Worm (Caenorhabditis elegans): ENCODE data around the gene Y45F10D.15.

Gene Y45F10D.15

DNA sequence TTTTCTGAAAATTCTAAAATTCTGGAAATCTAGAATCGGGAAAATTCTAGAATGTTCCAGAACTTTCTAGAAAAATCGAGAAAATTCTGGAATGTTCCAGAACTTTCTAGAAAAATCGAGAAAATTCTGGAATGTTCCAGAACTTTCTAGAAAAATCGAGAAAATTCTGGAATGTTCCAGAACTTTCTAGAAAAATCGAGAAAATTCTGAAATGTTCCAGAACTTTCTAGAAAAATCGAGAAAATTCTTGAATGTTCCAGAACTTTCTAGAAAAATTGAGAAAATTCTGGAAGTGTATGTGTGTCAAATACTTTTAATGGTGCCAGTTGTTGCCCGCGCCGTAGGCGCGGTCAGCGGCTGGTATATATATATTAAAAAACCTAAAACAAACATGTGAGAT is 26.6 kb upstream of the Y45F10D.15 start:
- TF ChIP-seq egrh-3 (GFP tag; IDR thresholded peaks at IDR 0.05) = peak; percentile 67; the same call in 1 of the 2 replicates
- peak; percentile 88 for TF ChIP-seq hsf-1 (GFP tag; IDR thresholded peaks at IDR 0.05)

DNA sequence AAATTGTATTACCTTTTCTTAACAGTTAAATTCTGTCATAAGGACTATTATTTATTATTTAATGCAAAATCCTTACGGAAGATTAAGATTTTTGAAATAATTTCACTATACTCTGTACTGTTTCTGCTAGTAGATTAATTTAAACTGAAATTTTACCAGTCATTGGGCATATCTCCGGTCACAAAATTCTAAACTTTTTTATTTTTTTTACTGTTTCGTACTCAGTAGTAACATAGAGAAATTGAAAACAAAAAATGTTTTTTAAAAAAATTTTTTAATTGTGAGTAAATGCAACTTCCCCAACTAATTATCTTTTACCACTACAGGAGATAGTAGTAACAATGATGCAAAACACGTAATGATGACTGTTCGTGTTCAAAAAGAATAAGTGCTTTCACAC is 17.5 kb upstream of the Y45F10D.15 start:
- no peak for TF ChIP-seq D2030.7 (GFP tag; IDR thresholded peaks at IDR 0.05)
- peak; percentile 58; the same call in 1 of the 2 replicates for TF ChIP-seq attf-6 (GFP tag; IDR thresholded peaks at IDR 0.05)
- TF ChIP-seq snpc-4 (GFP tag; optimal IDR thresholded peaks at IDR 0.05) = no peak
- TF ChIP-seq snpc-4 (tag; optimal IDR thresholded peaks at IDR 0.05) = peak in 1 of 4 experiments; percentile 12
- no peak for TF ChIP-seq sptf-2 (GFP tag; optimal IDR thresholded peaks at IDR 0.05)

DNA sequence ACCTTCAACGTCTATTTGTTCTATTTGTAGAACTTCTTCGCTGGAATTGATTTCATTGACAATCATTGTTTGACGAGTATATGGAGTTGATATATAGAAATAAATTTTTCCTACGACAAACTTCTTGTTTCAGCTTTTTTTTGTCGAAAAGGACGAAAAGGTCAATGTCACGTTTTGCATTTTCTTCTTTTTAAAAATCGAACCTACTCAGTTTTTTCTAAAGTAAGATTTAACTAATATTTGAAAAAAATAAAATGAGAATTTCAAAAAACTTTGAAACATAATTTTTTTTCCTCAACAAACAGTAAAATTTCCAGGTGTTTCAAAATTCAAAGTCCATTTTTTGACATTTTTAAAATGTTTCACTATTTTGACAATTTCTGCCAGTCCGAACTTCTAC is 15.5 kb upstream of the Y45F10D.15 start, which contains the start of gene H08M01.1:
TSS of gene H08M01.1 (minus strand) at position 101 of the 400 bp plus-strand sequence.
- no peak for TF ChIP-seq Y79H2A.3 (GFP tag; conservative IDR thresholded peaks at IDR 0.05)
- TF ChIP-seq egl-18 (GFP tag; IDR thresholded peaks at IDR 0.05) = no peak
- no peak for TF ChIP-seq repo-1 (tag; optimal IDR thresholded peaks at IDR 0.05)

DNA sequence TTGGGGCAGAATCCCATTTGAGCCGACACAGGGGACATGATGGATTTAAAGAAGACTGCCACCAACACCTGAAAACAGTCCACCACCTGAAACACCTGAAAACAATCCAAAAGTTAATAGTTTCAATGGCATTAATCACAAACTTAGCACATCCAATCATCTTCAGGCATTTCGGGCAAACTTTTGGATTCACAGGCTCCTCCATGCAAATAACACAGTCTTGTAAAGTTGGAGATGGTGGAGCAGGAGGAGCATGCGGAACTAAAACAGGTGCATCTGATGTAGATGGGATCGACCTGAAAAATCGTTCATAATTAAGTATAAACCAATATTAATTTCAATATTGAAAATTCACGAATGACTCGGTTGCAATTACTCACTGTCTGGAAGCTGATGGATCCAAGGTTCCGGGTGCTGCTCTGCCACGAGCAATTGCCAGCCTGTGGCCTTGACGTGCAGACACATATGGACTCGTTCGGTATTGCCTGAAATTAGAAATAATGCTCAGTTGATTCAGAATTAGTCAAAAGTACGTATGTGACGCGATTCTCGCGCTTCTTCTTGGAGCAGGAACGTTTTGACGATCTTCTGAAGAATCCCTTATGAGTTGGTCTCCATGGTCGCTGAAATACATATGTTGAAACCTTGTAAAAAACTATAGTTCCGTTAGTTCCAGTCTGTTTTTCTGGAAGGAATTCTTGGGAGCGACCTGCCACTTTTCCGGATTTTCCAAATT is 13.8 kb upstream of the Y45F10D.15 start:
- TF ChIP-seq unc-130 (GFP tag; optimal IDR thresholded peaks at IDR 0.05) (no peak), snpc-1.1 (tag; optimal IDR thresholded peaks at IDR 0.05; ENCODE audit: insufficient read depth) (no peak), F52B5.7 (tag; optimal IDR thresholded peaks at IDR 0.05) (no peak)

DNA sequence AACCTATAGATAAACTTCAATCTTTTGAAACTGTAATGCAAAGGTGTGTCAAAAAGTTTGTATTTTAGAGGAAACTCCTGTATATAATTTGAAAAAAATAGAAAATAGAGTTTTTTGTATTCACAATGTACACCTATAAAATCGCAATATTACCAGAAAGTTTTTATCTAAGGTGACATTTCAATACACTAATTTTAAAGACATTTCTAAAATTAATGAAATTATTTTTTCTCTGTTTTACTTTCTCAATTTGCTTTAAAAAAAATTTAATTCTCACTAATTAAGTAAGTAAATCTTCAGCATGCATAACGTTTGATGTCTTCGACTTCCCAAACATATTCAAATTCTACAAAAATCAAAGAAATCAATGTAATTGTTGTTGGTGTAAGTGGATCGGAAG is 6.8 kb upstream of the Y45F10D.15 start, which contains the start of gene rga-5:
TSS of gene rga-5 (plus strand) at position 301 of the 400 bp plus-strand sequence.
- TF ChIP-seq B0261.1 (tag; optimal IDR thresholded peaks at IDR 0.05) (no peak), cebp-2 (GFP tag; IDR thresholded peaks at IDR 0.05) (no peak), T26A5.8 (tag; optimal IDR thresholded peaks at IDR 0.05) (no peak), madf-8 (GFP tag; conservative IDR thresholded peaks at IDR 0.05) (no peak), F52B5.7 (tag; optimal IDR thresholded peaks at IDR 0.05) (no peak), snpc-3.4 (tag; optimal IDR thresholded peaks at IDR 0.05) (no peak), bed-1 (GFP tag; IDR thresholded peaks at IDR 0.05) (no peak), F22D6.2 (tag; optimal IDR thresholded peaks at IDR 0.05) (no peak), hmg-20 (GFP tag; IDR thresholded peaks at IDR 0.05) (no peak), ztf-3 (GFP tag; optimal IDR thresholded peaks at IDR 0.05) (no peak), madf-10 (tag; optimal IDR thresholded peaks at IDR 0.05) (no peak), bed-2 (GFP tag; IDR thresholded peaks at IDR 0.05) (no peak), lir-1 (GFP tag; conservative IDR thresholded peaks at IDR 0.05) (no peak), mxl-1 (tag; optimal IDR thresholded peaks at IDR 0.05) (no peak), C17E4.6 (GFP tag; IDR thresholded peaks at IDR 0.05) (no peak), hsf-1 (GFP tag; IDR thresholded peaks at IDR 0.05) (no peak), dpl-1 (GFP tag; optimal IDR thresholded peaks at IDR 0.05) (no peak), aptf-2 (GFP tag; conservative IDR thresholded peaks at IDR 0.05) (no peak), ceh-40 (GFP tag; IDR thresholded peaks at IDR 0.05) (no peak)

DNA sequence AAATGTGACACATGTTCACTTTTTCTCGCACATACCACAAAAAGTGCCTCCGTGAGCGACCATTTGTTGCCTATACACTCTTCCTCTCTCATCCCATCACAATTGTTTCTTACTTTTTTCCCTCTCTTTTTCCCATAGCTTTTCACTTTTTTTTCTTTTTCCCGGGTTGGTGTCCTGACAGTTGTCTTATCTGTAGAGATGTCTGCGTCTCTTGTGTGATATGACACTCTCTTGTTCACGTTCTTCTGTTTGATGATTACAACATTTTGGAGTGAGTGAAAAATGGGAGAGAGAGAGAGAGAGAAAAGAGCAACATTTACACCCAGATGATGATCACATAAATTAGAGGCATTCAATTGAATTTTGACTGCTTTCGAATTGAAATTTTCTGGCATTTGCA is 5.6 kb upstream of the Y45F10D.15 start:
- peak; percentile 22 for TF ChIP-seq F23B12.7 (tag; optimal IDR thresholded peaks at IDR 0.05; ENCODE audit: insufficient read depth)
- no peak for TF ChIP-seq zim-3 (tag; optimal IDR thresholded peaks at IDR 0.05)
- TF ChIP-seq nhr-80 (tag; optimal IDR thresholded peaks at IDR 0.05) = peak; percentile 95
- TF ChIP-seq lin-54 (GFP tag; optimal IDR thresholded peaks at IDR 0.05) = no peak
- TF ChIP-seq snpc-4 (GFP tag; optimal IDR thresholded peaks at IDR 0.05) = no peak
- peak in 1 of 4 experiments; percentile 10 for TF ChIP-seq snpc-4 (tag; optimal IDR thresholded peaks at IDR 0.05)
- TF ChIP-seq F52B5.7 (tag; optimal IDR thresholded peaks at IDR 0.05) = no peak
- no peak for TF ChIP-seq B0261.1 (tag; optimal IDR thresholded peaks at IDR 0.05)
- TF ChIP-seq hlh-26 (GFP tag; conservative IDR thresholded peaks at IDR 0.05) = no peak
- TF ChIP-seq him-1 (tag; optimal IDR thresholded peaks at IDR 0.05) = no peak
- TF ChIP-seq K11D2.4 (GFP tag; IDR thresholded peaks at IDR 0.05) = no peak
- no peak for TF ChIP-seq Y53F4B.3 (GFP tag; IDR thresholded peaks at IDR 0.05)
- TF ChIP-seq efl-1 (GFP tag; optimal IDR thresholded peaks at IDR 0.05) = no peak
- peak; percentile 48 for TF ChIP-seq somi-1 (GFP tag; optimal IDR thresholded peaks at IDR 0.05)
